Worm (Caenorhabditis elegans) whole organism, young adult: ENCODE data around the gene ddo-2.

Experiments
- F22D6.2 ChIP-seq: sonication (generic microtip); optimal IDR thresholded peaks from 2 replicates; lab custom pipeline; 2016; ENCODE audit warnings: mild to moderate bottlenecking, missing genetic modification characterization, missing compliant biosample characterization
- F37B4.10 ChIP-seq: fragments of 200-800 bp; sonication (Bioruptor generic); IDR thresholded peaks from 2 replicates; pipeline ENCODE4 v1.3.6; 2022; ENCODE audit warnings: missing genetic modification characterization, missing compliant biosample characterization
- F39B2.1 ChIP-seq: fragments of 200-800 bp; sonication (Bioruptor generic); IDR thresholded peaks from 2 replicates; pipeline ENCODE4 v1.3.6; 2022; ENCODE audit warnings: missing genetic modification reagents, missing genetic modification characterization, missing compliant biosample characterization
- Y67H2A.10 ChIP-seq: fragments of 200-800 bp; sonication (Bioruptor generic); conservative IDR thresholded peaks from 2 replicates; pipeline ENCODE4 v1.3.6; 2022; ENCODE audit warnings: missing genetic modification reagents, missing genetic modification characterization, missing compliant biosample characterization
- attf-3 ChIP-seq: fragments of 200-800 bp; sonication (Bioruptor generic); conservative IDR thresholded peaks from 2 replicates; pipeline ENCODE4 v1.3.6; 2022; ENCODE audit warnings: missing genetic modification reagents, missing genetic modification characterization, missing compliant biosample characterization
- bed-1 ChIP-seq: fragments of 200-800 bp; sonication (Bioruptor generic); IDR thresholded peaks from 2 replicates; pipeline ENCODE4 v1.3.6; 2022; ENCODE audit warnings: missing genetic modification reagents, missing genetic modification characterization, missing compliant biosample characterization
- bed-2 ChIP-seq: fragments of 200-800 bp; sonication (Bioruptor generic); IDR thresholded peaks from 2 replicates; pipeline ENCODE4 v1.3.6; 2022; ENCODE audit warnings: missing genetic modification reagents, missing genetic modification characterization, missing compliant biosample characterization
- cebp-1 ChIP-seq, 2 experiments: fragments of 200-800 bp in 1 of 2; sonication (Bioruptor generic) in 1 of 2; sonication (generic microtip) in 1 of 2; IDR thresholded peaks in 1 of 2; optimal IDR thresholded peaks in 1 of 2; 2 replicates each; pipeline versions ENCODE4 v1.3.6 to Lab custom; 2017 to 2022; ENCODE audit warnings: missing compliant biosample characterization in 2 of 2, missing genetic modification characterization in 2 of 2, mild to moderate bottlenecking in 1 of 2, missing genetic modification reagents in 1 of 2, moderate library complexity in 1 of 2
- ceh-100 ChIP-seq: fragments of 200-800 bp; sonication (Bioruptor generic); IDR thresholded peaks from 2 replicates; pipeline ENCODE4 v1.3.6; 2022; ENCODE audit warnings: missing genetic modification reagents, missing genetic modification characterization, missing compliant biosample characterization
- dox-1 ChIP-seq: fragments of 200-800 bp; sonication (Bioruptor generic); IDR thresholded peaks from 2 replicates; pipeline ENCODE4 v1.3.6; 2022; ENCODE audit warnings: missing genetic modification reagents, missing genetic modification characterization, missing compliant biosample characterization
- egl-18 ChIP-seq: fragments of 200-800 bp; sonication (Bioruptor generic); IDR thresholded peaks from 2 replicates; pipeline ENCODE4 v1.3.6; 2022; ENCODE audit warnings: missing genetic modification reagents, missing genetic modification characterization, missing compliant biosample characterization
- egrh-3 ChIP-seq: fragments of 200-800 bp; sonication (Bioruptor generic); IDR thresholded peaks from 2 replicates; pipeline ENCODE4 v1.3.6; 2022; ENCODE audit warnings: missing genetic modification reagents, missing genetic modification characterization, missing compliant biosample characterization
- ekl-4 ChIP-seq: fragments of 200-800 bp; sonication (Bioruptor generic); IDR thresholded peaks from 2 replicates; pipeline ENCODE4 v1.3.6; 2022; ENCODE audit warnings: missing genetic modification reagents, missing genetic modification characterization, missing compliant biosample characterization
- lag-1 ChIP-seq: fragments of 200-800 bp; sonication (Bioruptor generic); IDR thresholded peaks from 2 replicates; pipeline ENCODE4 v1.3.6; 2022; ENCODE audit warnings: missing genetic modification reagents, missing genetic modification characterization, missing compliant biosample characterization
- let-607 ChIP-seq, 2 experiments: fragments of 200-800 bp in 1 of 2; sonication (Bioruptor generic) in 1 of 2; sonication (generic microtip) in 1 of 2; optimal IDR thresholded peaks; 2 replicates each; lab custom pipeline; 2016 to 2018; ENCODE audit warnings: mild to moderate bottlenecking in 2 of 2, missing compliant biosample characterization in 2 of 2, missing genetic modification characterization in 2 of 2, moderate library complexity in 2 of 2, missing genotype in 1 of 2
- lin-26 ChIP-seq: fragments of 200-800 bp; sonication (Bioruptor generic); IDR thresholded peaks from 2 replicates; pipeline ENCODE4 v1.3.6; 2022; ENCODE audit warnings: missing genetic modification reagents, missing genetic modification characterization, missing compliant biosample characterization
- madf-3 ChIP-seq: fragments of 200-800 bp; sonication (Bioruptor generic); IDR thresholded peaks from 2 replicates; pipeline ENCODE4 v1.3.6; 2022; ENCODE audit warnings: missing genetic modification reagents, missing genetic modification characterization, missing compliant biosample characterization
- mxl-1 ChIP-seq: sonication (generic microtip); optimal IDR thresholded peaks from 2 replicates; lab custom pipeline; 2016; ENCODE audit warnings: missing genetic modification characterization, missing compliant biosample characterization
- pbrm-1 ChIP-seq: fragments of 200-800 bp; sonication (Bioruptor generic); IDR thresholded peaks from 2 replicates; pipeline ENCODE4 v1.3.6; 2022; ENCODE audit warnings: missing genetic modification reagents, missing genetic modification characterization, missing compliant biosample characterization
- sdz-38 ChIP-seq: sonication (generic microtip); optimal IDR thresholded peaks from 2 replicates; lab custom pipeline; 2016; ENCODE audit warnings: missing genotype, missing genetic modification characterization, missing compliant biosample characterization
- sea-2 ChIP-seq: fragments of 200-800 bp; sonication (Bioruptor generic); IDR thresholded peaks from 2 replicates; pipeline ENCODE4 v1.3.6; 2022; ENCODE audit warnings: missing genetic modification characterization, missing compliant biosample characterization
- snpc-1.1 ChIP-seq: sonication (generic microtip); optimal IDR thresholded peaks from 2 replicates; lab custom pipeline; 2017; ENCODE audit warnings: missing genetic modification characterization, mild to moderate bottlenecking, missing compliant biosample characterization, antibody characterized with exemption, moderate library complexity, missing genotype, missing genetic modification reagents; ENCODE audit not compliant: insufficient read depth
- snpc-4 ChIP-seq, 5 experiments: fragments of 150-350 bp in 1 of 5; sonication (generic microtip) in 4 of 5; optimal IDR thresholded peaks; 2 replicates each; lab custom pipeline; 2014 to 2018; ENCODE audit warnings: missing genetic modification characterization in 5 of 5, missing biosample characterization in 3 of 5, antibody characterized with exemption in 2 of 5, mild to moderate bottlenecking in 2 of 5, missing compliant biosample characterization in 2 of 5, missing genotype in 2 of 5, moderate library complexity in 2 of 5, missing genetic modification reagents in 1 of 5
- xnd-1 ChIP-seq: sonication (generic microtip); optimal IDR thresholded peaks from 2 replicates; lab custom pipeline; 2016; ENCODE audit warnings: missing genotype, missing genetic modification reagents, missing genetic modification characterization, missing compliant biosample characterization
- ztf-25 ChIP-seq: fragments of 200-800 bp; sonication (Bioruptor generic); IDR thresholded peaks from 2 replicates; pipeline ENCODE4 v1.3.6; 2022; ENCODE audit warnings: missing genetic modification reagents, missing genetic modification characterization, missing compliant biosample characterization
- ztf-26 ChIP-seq: sonication (generic microtip); optimal IDR thresholded peaks from 2 replicates; lab custom pipeline; 2017; ENCODE audit warnings: missing genetic modification characterization, missing compliant biosample characterization
- ztf-28 ChIP-seq: fragments of 200-800 bp; sonication (Bioruptor generic); IDR thresholded peaks from 2 replicates; pipeline ENCODE4 v1.3.6; 2022; ENCODE audit warnings: missing genetic modification reagents, missing genetic modification characterization, missing compliant biosample characterization
- ztf-6 ChIP-seq: fragments of 200-800 bp; sonication (Bioruptor generic); IDR thresholded peaks from 2 replicates; pipeline ENCODE4 v1.3.6; 2022; ENCODE audit warnings: missing genetic modification reagents, missing genetic modification characterization, missing compliant biosample characterization

The ddo-2 gene

DNA sequence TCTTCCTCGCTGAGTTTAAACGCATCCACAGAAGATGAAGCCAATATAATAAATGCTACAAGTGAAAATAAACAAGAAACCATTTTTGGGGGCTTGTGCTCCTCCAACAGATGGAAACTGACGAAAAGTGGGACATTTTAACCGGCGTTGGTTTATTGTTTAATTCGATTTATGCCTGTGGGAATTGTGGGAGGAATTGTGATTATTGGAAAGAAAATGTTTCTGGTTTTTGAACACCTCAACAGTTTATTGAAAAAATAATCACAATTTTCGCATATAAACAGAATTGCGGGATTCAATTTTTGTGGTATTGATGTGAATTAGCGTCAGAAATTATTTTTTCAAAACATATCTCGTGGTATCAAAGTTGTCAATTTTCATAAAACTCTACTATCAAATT lies 18.7 kb upstream of the ddo-2 start, which contains the start of gene try-8:
try-8 (minus strand) TSS at position 101 of the 400 bp plus-strand sequence.
- no peak for TF ChIP-seq cebp-1 (GFP tag; IDR thresholded peaks at IDR 0.05; lab: Robert Waterston, UW)
- TF ChIP-seq cebp-1 (tag; optimal IDR thresholded peaks at IDR 0.05; lab: Kevin White, UChicago), result no peak
- TF ChIP-seq ztf-26 (tag; lab: Kevin White, UChicago), result no peak
- no peak for TF ChIP-seq dox-1 (GFP tag; lab: Robert Waterston, UW)
- TF ChIP-seq let-607 (tag; optimal IDR thresholded peaks at IDR 0.05; lab: Kevin White, UChicago), result no peak
- TF ChIP-seq sdz-38 (tag; lab: Kevin White, UChicago), result no peak
- TF ChIP-seq F22D6.2, result no peak

DNA sequence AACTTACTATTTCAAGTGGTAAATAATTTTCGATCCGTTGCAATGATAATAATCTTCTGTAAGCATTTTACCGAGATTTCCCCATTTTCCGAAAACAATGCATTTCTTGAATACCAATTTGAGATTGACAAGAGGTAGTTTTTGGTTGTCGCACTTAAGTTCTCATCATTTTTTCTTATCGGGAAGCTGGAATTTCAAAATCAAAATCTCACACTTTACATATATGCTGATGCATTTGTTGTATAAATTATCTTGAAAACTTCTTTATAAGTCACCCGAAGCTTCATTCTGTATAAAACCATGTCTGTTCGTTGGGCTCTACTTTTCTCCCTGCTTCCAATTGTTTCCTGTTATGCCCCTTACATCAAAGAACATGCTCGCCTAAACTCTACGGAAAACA lies 15.9 kb upstream of the ddo-2 start, which contains the start of gene try-11:
try-11 (plus strand) TSS at position 301 of the 400 bp plus-strand sequence.
- TF ChIP-seq ztf-25 (GFP tag; lab: Robert Waterston, UW) (no peak), ceh-100 (no peak), mxl-1 (tag; lab: Kevin White, UChicago) (no peak), snpc-1.1 (tag; lab: Kevin White, UChicago) (no peak), snpc-4 (GFP tag; optimal IDR thresholded peaks at IDR 0.05; lab: Kevin White, UChicago) (no peak), snpc-4 (tag; optimal IDR thresholded peaks at IDR 0.05; lab: Kevin White, UChicago) (no peak)

DNA sequence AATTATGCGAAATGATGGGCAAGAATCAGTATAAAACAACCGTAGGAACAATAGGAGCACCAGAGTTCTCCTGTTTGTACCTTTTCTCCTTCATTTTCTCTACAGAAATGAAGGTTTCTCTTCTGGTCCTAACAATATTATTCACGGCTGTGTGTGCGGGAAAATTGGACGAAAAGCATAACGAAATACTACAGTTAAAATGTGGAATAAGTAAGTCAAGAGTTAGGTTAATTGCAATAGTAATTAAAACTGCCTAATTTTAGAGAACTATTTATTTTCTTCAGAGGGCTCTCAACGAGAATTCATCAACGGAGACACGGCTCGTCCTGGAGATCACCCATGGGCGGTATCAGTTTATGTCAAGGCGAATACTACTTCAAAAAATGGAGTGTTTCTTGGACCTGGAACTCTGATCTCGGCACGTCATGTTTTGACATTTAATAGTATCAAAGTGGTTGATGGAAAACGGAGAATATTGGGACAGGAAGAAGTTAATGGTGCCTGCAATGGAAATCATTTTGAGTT lies 13.9 kb upstream of the ddo-2 start, which contains the start of gene try-12:
try-12 (plus strand) TSS at position 51 of the 525 bp plus-strand sequence.
- TF ChIP-seq lin-26 (GFP tag; lab: Robert Waterston, UW) (no peak), xnd-1 (tag; lab: Kevin White, UChicago) (no peak)

DNA sequence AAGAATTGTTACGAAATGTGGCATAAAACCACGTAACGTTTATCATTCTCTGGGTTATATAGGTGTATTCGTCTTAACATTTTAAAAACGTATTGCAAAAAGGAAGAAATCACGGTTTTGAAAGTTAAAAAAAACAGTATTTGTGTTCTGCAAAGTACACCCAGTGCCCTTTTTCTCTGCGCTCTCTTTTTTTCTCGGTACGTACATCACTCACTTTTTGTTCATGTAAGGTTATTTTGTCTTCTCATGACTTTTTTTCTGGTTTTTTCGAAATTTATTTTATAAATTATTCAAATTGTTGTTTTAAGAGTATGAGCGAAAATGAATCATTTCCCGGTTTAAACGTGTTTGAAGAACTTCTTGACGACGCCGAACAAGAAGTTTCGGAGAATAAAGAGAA lies 11.5 kb upstream of the ddo-2 start, which contains the start of gene F25E5.5:
F25E5.5 (plus strand) TSS at position 301 of the 400 bp plus-strand sequence.
- TF ChIP-seq cebp-1 (GFP tag; IDR thresholded peaks at IDR 0.05; lab: Robert Waterston, UW) (no peak), cebp-1 (tag; optimal IDR thresholded peaks at IDR 0.05; lab: Kevin White, UChicago) (peak; percentile 4), lag-1 (GFP tag; lab: Robert Waterston, UW) (no peak)

DNA sequence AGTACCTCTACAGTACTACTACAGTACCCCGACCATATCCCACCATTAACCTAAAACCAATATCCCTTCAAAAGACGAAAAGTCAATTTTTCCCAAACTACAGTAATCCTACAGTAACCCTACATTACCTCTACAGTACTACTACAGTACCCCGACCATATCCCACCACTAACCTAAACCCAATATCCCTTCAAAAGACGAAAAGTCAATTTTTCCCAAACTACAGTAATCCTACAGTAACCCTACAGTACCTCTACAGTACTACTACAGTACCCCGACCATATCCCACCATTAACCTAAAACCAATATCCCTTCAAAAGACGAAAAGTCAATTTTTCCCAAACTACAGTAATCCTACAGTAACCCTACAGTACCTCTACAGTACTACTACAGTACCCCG lies 8.8 kb upstream of the ddo-2 start, which contains the start of gene nhr-141:
nhr-141 (plus strand) TSS at position 331 of the 400 bp plus-strand sequence.
- peak; percentile 55 for TF ChIP-seq egrh-3 (GFP tag; lab: Robert Waterston, UW)
- peak; percentile 65; the same call in 1 of the 2 replicates for TF ChIP-seq madf-3 (GFP tag; lab: Robert Waterston, UW)

DNA sequence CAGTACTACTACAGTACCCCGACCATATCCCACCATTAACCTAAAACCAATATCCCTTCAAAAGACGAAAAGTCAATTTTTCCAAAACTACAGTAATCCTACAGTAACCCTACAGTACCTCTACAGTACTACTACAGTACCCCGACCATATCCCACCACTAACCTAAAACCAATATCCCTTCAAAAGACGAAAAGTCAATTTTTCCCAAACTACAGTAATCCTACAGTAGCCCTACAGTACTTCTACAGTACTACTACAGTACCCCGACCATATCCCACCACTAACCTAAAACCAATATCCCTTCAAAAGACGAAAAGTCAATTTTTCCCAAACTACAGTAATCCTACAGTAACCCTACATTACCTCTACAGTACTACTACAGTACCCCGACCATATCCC lies 8.0 kb upstream of the ddo-2 start:
- peak; percentile 21; the same call in 1 of the 2 replicates for TF ChIP-seq ekl-4 (GFP tag; lab: Robert Waterston, UW)
- 0 out of 2 replicates have a peak, but pooled peaks have one; percentile 33 for TF ChIP-seq sea-2 (GFP tag; lab: Robert Waterston, UW)
- TF ChIP-seq egrh-3 (GFP tag; lab: Robert Waterston, UW), result peak; percentile 88
- TF ChIP-seq F39B2.1, result 0 out of 2 replicates have a peak, but pooled peaks have one; percentile 51
- TF ChIP-seq egl-18 (GFP tag; lab: Robert Waterston, UW), result 0 out of 2 replicates have a peak, but pooled peaks have one; percentile 53
- TF ChIP-seq bed-2 (GFP tag; lab: Robert Waterston, UW), result peak; percentile 9; the same call in 1 of the 2 replicates
- 0 out of 2 replicates have a peak, but pooled peaks have one; percentile 35 for TF ChIP-seq ztf-6 (GFP tag; lab: Robert Waterston, UW)
- peak; percentile 62 for TF ChIP-seq attf-3 (GFP tag; lab: Robert Waterston, UW)
- TF ChIP-seq ztf-25 (GFP tag; lab: Robert Waterston, UW), result 0 out of 2 replicates have a peak, but pooled peaks have one; percentile 75
- TF ChIP-seq pbrm-1 (GFP tag; lab: Robert Waterston, UW), result 0 out of 2 replicates have a peak, but pooled peaks have one; percentile 34
- TF ChIP-seq bed-1 (GFP tag; lab: Robert Waterston, UW), result 0 out of 2 replicates have a peak, but pooled peaks have one; percentile 20
- TF ChIP-seq Y67H2A.10 (GFP tag; lab: Robert Waterston, UW), result peak; percentile 19; the same call in 1 of the 2 replicates
- TF ChIP-seq ztf-28 (GFP tag; lab: Robert Waterston, UW), result 0 out of 2 replicates have a peak, but pooled peaks have one; percentile 43
- peak; percentile 94; the same call in 1 of the 2 replicates for TF ChIP-seq F37B4.10
